Worm (Caenorhabditis elegans) whole organism, mixed stage, embryonic: Measurements from ENCODE around the gene C56G3.2.

Source experiments
- nhr-237 ChIP-seq: fragments of 150-350 bp; optimal IDR thresholded peaks from 2 replicates; lab custom pipeline; 2014; ENCODE audit warnings: missing biosample characterization, missing genetic modification characterization
- nhr-28 ChIP-seq: fragments of 150-350 bp; optimal IDR thresholded peaks from 2 replicates; lab custom pipeline; 2014; ENCODE audit warnings: missing biosample characterization, missing genetic modification characterization
- pha-4 ChIP-seq: fragments of 150-350 bp; optimal IDR thresholded peaks from 2 replicates; lab custom pipeline; 2018; ENCODE audit warnings: missing biosample characterization, missing genetic modification reagents, missing genetic modification characterization
- unc-62 ChIP-seq: fragments of 150-350 bp; optimal IDR thresholded peaks from 2 replicates; lab custom pipeline; 2014; ENCODE audit warnings: missing biosample characterization, missing genetic modification reagents, missing genetic modification characterization

- TF ChIP-seq unc-62 (no peak), nhr-237 (tag; lab: Kevin White, UChicago) (no peak), pha-4 (tag; lab: Kevin White, UChicago) (no peak), nhr-28 (tag; lab: Kevin White, UChicago) (no peak)
Observed at ce11 chrX:7409935-7410334, 44.6 kb downstream of the C56G3.2 start, which contains the start of gene C10A4.2.
